Worm (Caenorhabditis elegans) whole organism, L4 larva: ENCODE results near the gene pqn-42.

Experiments
- F49E8.2 ChIP-seq: sonication (generic microtip); optimal IDR thresholded peaks from 2 replicates; lab custom pipeline; 2016; ENCODE audit warnings: missing compliant biosample characterization, mild to moderate bottlenecking, missing genetic modification characterization, borderline replicate concordance
- T26A8.4 ChIP-seq: fragments of 200-800 bp; sonication (Bioruptor generic); IDR thresholded peaks from 2 replicates; pipeline ENCODE4 v1.3.6; 2022; ENCODE audit warnings: missing genetic modification characterization, missing compliant biosample characterization
- Y5F2A.4 ChIP-seq: fragments of 200-800 bp; sonication (Bioruptor generic); optimal IDR thresholded peaks from 2 replicates; lab custom pipeline; 2018; ENCODE audit warnings: mild to moderate bottlenecking, missing genetic modification characterization, missing compliant biosample characterization
- Y75B8A.6 ChIP-seq: fragments of 200-800 bp; sonication (Bioruptor generic); IDR thresholded peaks from 2 replicates; pipeline ENCODE4 v1.3.6; 2022; ENCODE audit warnings: missing genetic modification reagents, missing genetic modification characterization, missing compliant biosample characterization
- ZK337.2 ChIP-seq: fragments of 200-800 bp; sonication (Bioruptor generic); IDR thresholded peaks from 2 replicates; pipeline ENCODE4 v1.3.6; 2022; ENCODE audit warnings: missing genetic modification reagents, missing genetic modification characterization, missing compliant biosample characterization
- aha-1 ChIP-seq: fragments of 150-350 bp; peaks from one replicate; lab custom pipeline; 2014; ENCODE audit warnings: missing biosample characterization, missing genetic modification characterization
- aly-2 ChIP-seq: sonication (generic microtip); optimal IDR thresholded peaks from 2 replicates; lab custom pipeline; 2018; ENCODE audit warnings: missing biosample characterization, missing genetic modification characterization
- ceh-32 ChIP-seq: sonication (generic microtip); optimal IDR thresholded peaks from 2 replicates; lab custom pipeline; 2016; ENCODE audit warnings: mild to moderate bottlenecking, missing genetic modification characterization, missing compliant biosample characterization; ENCODE audit not compliant: poor library complexity
- ceh-82 ChIP-seq: sonication (generic microtip); optimal IDR thresholded peaks from 2 replicates; lab custom pipeline; 2017; ENCODE audit warnings: missing biosample characterization, missing genetic modification characterization
- daf-16 ChIP-seq, 3 experiments: sonication (generic microtip); optimal IDR thresholded peaks; 2 replicates each; lab custom pipeline; 2016 to 2017; ENCODE audit warnings: missing genetic modification characterization in 3 of 3, missing genetic modification reagents in 3 of 3, mild to moderate bottlenecking in 2 of 3, missing compliant biosample characterization in 2 of 3, missing biosample characterization in 1 of 3, moderate library complexity in 1 of 3
- dpl-1 ChIP-seq: fragments of 150-350 bp; optimal IDR thresholded peaks from 2 replicates; lab custom pipeline; 2014; ENCODE audit warnings: missing biosample characterization, missing genetic modification reagents, missing genetic modification characterization
- dve-1 ChIP-seq: sonication (generic microtip); optimal IDR thresholded peaks from 2 replicates; lab custom pipeline; 2017; ENCODE audit warnings: antibody characterized with exemption, mild to moderate bottlenecking, missing genetic modification characterization, missing compliant biosample characterization; ENCODE audit not compliant: insufficient read depth
- egl-27 ChIP-seq: sonication (generic microtip); optimal IDR thresholded peaks from 3 replicates; lab custom pipeline; 2017; ENCODE audit warnings: missing biosample characterization, missing genetic modification reagents, missing genetic modification characterization
- fkh-10 ChIP-seq: fragments of 150-350 bp; optimal IDR thresholded peaks from 2 replicates; lab custom pipeline; 2014; ENCODE audit warnings: missing biosample characterization, missing genetic modification reagents, missing genetic modification characterization
- gei-8 ChIP-seq: fragments of 200-800 bp; sonication (Bioruptor generic); optimal IDR thresholded peaks from 2 replicates; lab custom pipeline; 2018; ENCODE audit warnings: mild to moderate bottlenecking, missing genetic modification characterization, missing compliant biosample characterization
- hlh-30 ChIP-seq: sonication (generic microtip); optimal IDR thresholded peaks from 2 replicates; lab custom pipeline; 2017; ENCODE audit warnings: antibody characterized with exemption, mild to moderate bottlenecking, missing genetic modification characterization, missing compliant biosample characterization; ENCODE audit not compliant: insufficient read depth
- hmg-1.1 ChIP-seq: fragments of 200-800 bp; sonication (Bioruptor generic); IDR thresholded peaks from 2 replicates; pipeline ENCODE4 v1.3.6; 2022; ENCODE audit warnings: missing genetic modification reagents, missing genetic modification characterization, missing compliant biosample characterization
- jun-1 ChIP-seq: fragments of 150-350 bp; optimal IDR thresholded peaks from 2 replicates; lab custom pipeline; 2014; ENCODE audit warnings: missing biosample characterization, missing genetic modification reagents, missing genetic modification characterization
- lin-15B ChIP-seq: fragments of 150-350 bp; sonication (generic microtip); optimal IDR thresholded peaks from 3 replicates; lab custom pipeline; 2014; ENCODE audit warnings: missing biosample characterization, missing genetic modification characterization
- lin-29 ChIP-seq: fragments of 200-800 bp; sonication (Bioruptor generic); IDR thresholded peaks from 2 replicates; pipeline ENCODE4 v1.3.6; 2022; ENCODE audit warnings: missing genetic modification reagents, missing genetic modification characterization, missing compliant biosample characterization
- lsy-2 ChIP-seq, 2 experiments: fragments of 150-350 bp in 1 of 2; sonication (generic microtip) in 1 of 2; optimal IDR thresholded peaks; 2 replicates each; lab custom pipeline; 2014 to 2017; ENCODE audit warnings: missing biosample characterization in 2 of 2, missing genetic modification characterization in 2 of 2
- madf-9 ChIP-seq: fragments of 200-800 bp; sonication (Bioruptor generic); conservative IDR thresholded peaks from 2 replicates; pipeline ENCODE4 v1.3.6; 2022; ENCODE audit warnings: missing genetic modification reagents, missing genetic modification characterization, missing compliant biosample characterization
- mep-1 ChIP-seq: fragments of 150-350 bp; sonication (generic microtip); optimal IDR thresholded peaks from 3 replicates; lab custom pipeline; 2014; ENCODE audit warnings: missing biosample characterization, missing genetic modification characterization
- nhr-11 ChIP-seq: fragments of 150-350 bp; optimal IDR thresholded peaks from 2 replicates; lab custom pipeline; 2014; ENCODE audit warnings: missing biosample characterization, missing genetic modification characterization
- nhr-111 ChIP-seq: fragments of 200-800 bp; sonication (Bioruptor generic); optimal IDR thresholded peaks from 2 replicates; lab custom pipeline; 2018; ENCODE audit warnings: mild to moderate bottlenecking, missing genetic modification characterization, missing compliant biosample characterization
- nhr-25 ChIP-seq: sonication (generic microtip); optimal IDR thresholded peaks from 2 replicates; lab custom pipeline; 2017; ENCODE audit warnings: missing genetic modification characterization, mild to moderate bottlenecking, missing compliant biosample characterization, antibody characterized with exemption, moderate library complexity, borderline replicate concordance; ENCODE audit not compliant: insufficient read depth
- nhr-41 ChIP-seq: fragments of 200-800 bp; sonication (Bioruptor generic); IDR thresholded peaks from 2 replicates; pipeline ENCODE4 v1.3.6; 2022; ENCODE audit warnings: missing genetic modification reagents, missing genetic modification characterization, missing compliant biosample characterization
- nhr-42 ChIP-seq: fragments of 200-800 bp; sonication (Bioruptor generic); IDR thresholded peaks from 2 replicates; pipeline ENCODE4 v1.3.6; 2022; ENCODE audit warnings: missing genetic modification characterization, missing compliant biosample characterization
- nhr-48 ChIP-seq: sonication (generic microtip); optimal IDR thresholded peaks from 2 replicates; lab custom pipeline; 2016; ENCODE audit warnings: mild to moderate bottlenecking, missing genetic modification characterization, missing compliant biosample characterization
- nhr-76 ChIP-seq: fragments of 150-350 bp; optimal IDR thresholded peaks from 2 replicates; lab custom pipeline; 2014; ENCODE audit warnings: missing biosample characterization, missing genetic modification characterization
- nhr-77 ChIP-seq: fragments of 150-350 bp; optimal IDR thresholded peaks from 2 replicates; lab custom pipeline; 2014; ENCODE audit warnings: missing biosample characterization, missing genetic modification characterization
- sdz-12 ChIP-seq: fragments of 200-800 bp; sonication (Bioruptor generic); optimal IDR thresholded peaks from 2 replicates; lab custom pipeline; 2018; ENCODE audit warnings: mild to moderate bottlenecking, missing genetic modification characterization, missing compliant biosample characterization
- skn-1 ChIP-seq: fragments of 150-350 bp; optimal IDR thresholded peaks from 2 replicates; lab custom pipeline; 2014; ENCODE audit warnings: missing biosample characterization, missing genetic modification characterization
- tra-1 ChIP-seq: fragments of 200-800 bp; sonication (Bioruptor generic); IDR thresholded peaks from 2 replicates; pipeline ENCODE4 v1.3.6; 2022; ENCODE audit warnings: missing genetic modification reagents, missing genetic modification characterization, missing compliant biosample characterization
- unc-130 ChIP-seq: sonication (generic microtip); optimal IDR thresholded peaks from 2 replicates; lab custom pipeline; 2016; ENCODE audit warnings: missing genetic modification reagents, missing genetic modification characterization, missing compliant biosample characterization
- zfp-2 ChIP-seq: sonication (generic microtip); optimal IDR thresholded peaks from 2 replicates; lab custom pipeline; 2016; ENCODE audit warnings: mild to moderate bottlenecking, missing genetic modification characterization, missing compliant biosample characterization
- ztf-7 ChIP-seq: fragments of 150-350 bp; optimal IDR thresholded peaks from 2 replicates; lab custom pipeline; 2014; ENCODE audit warnings: missing biosample characterization, missing genetic modification characterization

pqn-42 gene

ce11 chrII:2421185-2421584, 37.6 kb downstream of the pqn-42 start (continued):
- TF ChIP-seq fkh-10 (GFP tag; lab: Kevin White, UChicago): no peak
- no peak for TF ChIP-seq unc-130 (GFP tag; lab: Kevin White, UChicago)
- TF ChIP-seq tra-1 (GFP tag; lab: Robert Waterston, UW): no peak
- TF ChIP-seq aha-1 (tag; lab: Kevin White, UChicago): no peak
- no peak for TF ChIP-seq nhr-111
- no peak for TF ChIP-seq nhr-41 (GFP tag; lab: Robert Waterston, UW)
- TF ChIP-seq dve-1 (tag; lab: Kevin White, UChicago): peak; percentile 28

DNA sequence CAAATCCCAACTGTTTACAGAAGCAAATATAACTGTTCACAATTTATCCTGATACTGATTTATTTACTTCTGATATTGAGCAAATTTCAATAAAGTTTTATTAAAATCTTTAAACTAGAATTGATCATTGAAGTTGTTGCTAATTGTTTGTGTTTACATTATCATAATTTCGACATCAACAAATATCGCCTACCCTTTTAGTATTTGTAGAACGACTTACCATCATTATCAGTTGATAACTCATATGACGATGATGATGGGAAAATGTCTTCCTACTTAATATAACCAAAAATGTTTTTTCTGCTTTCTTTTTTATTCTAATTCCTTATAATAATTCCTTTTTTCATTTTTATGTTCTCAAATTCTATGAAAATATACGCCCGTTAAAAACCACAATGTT, 38.1 kb downstream of the pqn-42 start:
- TF ChIP-seq dve-1 (tag; lab: Kevin White, UChicago): peak; percentile 22
- TF ChIP-seq lsy-2 (tag; optimal IDR thresholded peaks at IDR 0.05; lab: Kevin White, UChicago): peak in 1 of 2 experiments; percentile 44
- TF ChIP-seq nhr-77 (tag; lab: Kevin White, UChicago): no peak
- TF ChIP-seq hmg-1.1 (GFP tag; lab: Robert Waterston, UW): no peak
- peak; percentile 96 for TF ChIP-seq ztf-7 (tag; lab: Kevin White, UChicago)
- no peak for TF ChIP-seq T26A8.4 (GFP tag; lab: Robert Waterston, UW)
- TF ChIP-seq fkh-10 (GFP tag; lab: Kevin White, UChicago): no peak
- TF ChIP-seq nhr-48 (tag; lab: Kevin White, UChicago): no peak
- peak; percentile 7 for TF ChIP-seq hlh-30
- TF ChIP-seq gei-8 (GFP tag; lab: Kevin White, UChicago): no peak
- TF ChIP-seq madf-9 (GFP tag; lab: Robert Waterston, UW): no peak
- TF ChIP-seq ceh-32 (tag; lab: Kevin White, UChicago): no peak
- TF ChIP-seq ZK337.2 (GFP tag; lab: Robert Waterston, UW): no peak
- no peak for TF ChIP-seq lin-29 (GFP tag; lab: Robert Waterston, UW)
- TF ChIP-seq mep-1: peak; percentile 53
- TF ChIP-seq ceh-82: no peak
- TF ChIP-seq jun-1 (tag; lab: Kevin White, UChicago): no peak
- TF ChIP-seq lin-15B: no peak
- TF ChIP-seq F49E8.2: no peak
- no peak for TF ChIP-seq dpl-1 (GFP tag; lab: Kevin White, UChicago)
- no peak for TF ChIP-seq nhr-76 (tag; lab: Kevin White, UChicago)
- no peak for TF ChIP-seq skn-1 (tag; lab: Kevin White, UChicago)
- TF ChIP-seq nhr-11: no peak
- TF ChIP-seq egl-27 (tag; lab: Kevin White, UChicago): no peak
- no peak for TF ChIP-seq Y5F2A.4
- no peak for TF ChIP-seq nhr-25
- TF ChIP-seq nhr-42 (GFP tag; lab: Robert Waterston, UW): no peak
- TF ChIP-seq Y75B8A.6 (GFP tag; lab: Robert Waterston, UW): no peak
- TF ChIP-seq sdz-12 (GFP tag; lab: Kevin White, UChicago): no peak
- no peak for TF ChIP-seq zfp-2 (tag; lab: Kevin White, UChicago)
- no peak for TF ChIP-seq daf-16 (GFP tag; optimal IDR thresholded peaks at IDR 0.05; lab: Kevin White, UChicago)
- peak; percentile 99 for TF ChIP-seq daf-16 (tag; optimal IDR thresholded peaks at IDR 0.05; lab: Kevin White, UChicago)
- no peak for TF ChIP-seq aly-2 (tag; lab: Kevin White, UChicago)

DNA sequence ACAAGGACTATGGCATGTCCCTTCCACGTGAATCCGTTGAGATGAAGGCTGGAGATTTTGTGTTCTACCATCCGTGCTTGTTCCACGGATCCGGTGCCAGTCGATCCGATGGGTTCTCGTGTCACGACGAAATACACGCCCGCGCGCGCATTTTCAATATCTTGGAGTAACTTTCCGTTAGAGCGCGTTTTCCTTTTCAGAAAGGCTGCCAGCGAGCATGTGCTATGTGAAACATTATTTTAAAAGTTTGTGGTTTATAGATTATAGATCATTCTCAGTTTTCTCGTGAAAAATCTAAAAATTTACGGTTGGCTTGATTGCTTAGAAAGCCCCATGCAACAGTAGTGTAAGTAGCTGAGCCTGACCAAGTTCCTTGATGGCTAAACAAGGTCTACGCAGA, 39.9 kb downstream of the pqn-42 start, which contains the start of gene fbxc-20:
Gene fbxc-20, plus strand, starts transcription at position 301 of the 400 bp plus-strand sequence.
- no peak for TF ChIP-seq nhr-42 (GFP tag; lab: Robert Waterston, UW)
- no peak for TF ChIP-seq ZK337.2 (GFP tag; lab: Robert Waterston, UW)
- TF ChIP-seq lin-29 (GFP tag; lab: Robert Waterston, UW): no peak
